Worm (Caenorhabditis elegans) whole organism, L2 larva: ENCODE results near the gene ZK1073.1.

Experiments used
- C34F6.9 ChIP-seq: fragments of 150-350 bp; optimal IDR thresholded peaks from 2 replicates; lab custom pipeline; 2014; ENCODE audit warnings: missing biosample characterization, missing genetic modification characterization
- ceh-82 ChIP-seq: fragments of 150-350 bp; optimal IDR thresholded peaks from 2 replicates; lab custom pipeline; 2014; ENCODE audit warnings: missing biosample characterization, missing genetic modification characterization
- mdl-1 ChIP-seq, 2 experiments: fragments of 150-350 bp in 1 of 2; sonication (generic microtip) in 1 of 2; optimal IDR thresholded peaks; 2 replicates each; lab custom pipeline; 2017; ENCODE audit warnings: missing biosample characterization in 2 of 2, missing genetic modification characterization in 2 of 2
- skn-1 ChIP-seq: sonication (generic microtip); optimal IDR thresholded peaks from 2 replicates; lab custom pipeline; 2017; ENCODE audit warnings: missing biosample characterization, missing genetic modification characterization
- snpc-4 ChIP-seq: fragments of 150-350 bp; optimal IDR thresholded peaks from 2 replicates; lab custom pipeline; 2014; ENCODE audit warnings: missing biosample characterization, missing genetic modification characterization
- zag-1 ChIP-seq: fragments of 150-350 bp; optimal IDR thresholded peaks from 2 replicates; lab custom pipeline; 2014; ENCODE audit warnings: missing biosample characterization, missing genetic modification characterization

DNA sequence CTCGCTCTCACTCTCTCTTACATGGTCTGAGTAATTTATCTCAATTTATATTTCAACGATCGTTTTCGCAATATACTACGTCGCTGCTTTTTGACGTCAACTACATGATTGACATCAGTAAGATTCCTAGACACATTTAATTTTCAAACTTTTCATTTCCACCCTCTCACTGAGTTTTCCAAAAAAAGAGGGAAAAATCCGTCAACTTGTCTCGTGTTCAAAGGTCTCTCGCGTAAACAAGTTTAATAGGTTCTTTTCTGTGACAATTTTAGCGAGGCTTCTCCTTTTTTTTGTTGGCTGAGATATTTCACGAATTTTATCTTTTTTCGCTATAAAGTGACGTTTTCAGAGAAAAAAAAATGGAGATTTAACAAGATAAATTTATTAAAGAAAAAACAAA, 14.7 kb downstream of the ZK1073.1 start:
- no peak for TF ChIP-seq snpc-4 (tag; lab: Kevin White, UChicago)
- TF ChIP-seq mdl-1 (tag; optimal IDR thresholded peaks at IDR 0.05; lab: Kevin White, UChicago): no peak
- no peak for TF ChIP-seq C34F6.9
- TF ChIP-seq ceh-82 (tag; lab: Kevin White, UChicago): no peak
- TF ChIP-seq zag-1 (tag; lab: Kevin White, UChicago): no peak
- no peak for TF ChIP-seq skn-1 (tag; lab: Kevin White, UChicago)
